Fruit fly (Drosophila melanogaster) whole organism, adult: ENCODE data around the gene Lkr.

Experiments used
- CG11617 ChIP-seq: fragments of 200-800 bp; sonication (Bioruptor generic); optimal IDR thresholded peaks from 2 replicates; lab custom pipeline; 2017; ENCODE audit warnings: mild to moderate bottlenecking, missing biosample characterization, missing genetic modification reagents, missing genetic modification characterization
- CG12768 ChIP-seq: fragments of 200-800 bp; sonication (Bioruptor generic); optimal IDR thresholded peaks from 2 replicates; lab custom pipeline; 2017; ENCODE audit warnings: missing biosample characterization, missing genetic modification characterization, mild to moderate bottlenecking, moderate library complexity, missing genetic modification reagents
- CG14711 ChIP-seq: fragments of 200-800 bp; sonication (Bioruptor generic); optimal IDR thresholded peaks from 2 replicates; lab custom pipeline; 2018; ENCODE audit warnings: missing biosample characterization, mild to moderate bottlenecking, missing genetic modification characterization, moderate library complexity
- CG1620 ChIP-seq: fragments of 200-800 bp; sonication (Bioruptor generic); optimal IDR thresholded peaks from 2 replicates; lab custom pipeline; 2016; ENCODE audit warnings: missing biosample characterization, missing genetic modification characterization
- CG33017 ChIP-seq: fragments of 200-800 bp; sonication (Bioruptor generic); optimal IDR thresholded peaks from 2 replicates; lab custom pipeline; 2018; ENCODE audit warnings: missing biosample characterization, mild to moderate bottlenecking, missing genetic modification characterization, moderate library complexity
- CG5204 ChIP-seq: fragments of 200-800 bp; sonication (Bioruptor generic); optimal IDR thresholded peaks from 2 replicates; lab custom pipeline; 2016; ENCODE audit warnings: missing biosample characterization, missing genetic modification characterization
- CG7045 ChIP-seq: fragments of 200-800 bp; sonication (Bioruptor generic); optimal IDR thresholded peaks from 2 replicates; lab custom pipeline; 2017; ENCODE audit warnings: missing biosample characterization, mild to moderate bottlenecking, missing genetic modification characterization
- CG7101 ChIP-seq: fragments of 200-800 bp; sonication (Bioruptor generic); optimal IDR thresholded peaks from 2 replicates; lab custom pipeline; 2018; ENCODE audit warnings: missing biosample characterization, mild to moderate bottlenecking, missing genetic modification characterization, moderate library complexity
- Clk ChIP-seq: fragments of 200-800 bp; sonication (Bioruptor generic); optimal IDR thresholded peaks from 2 replicates; lab custom pipeline; 2017; ENCODE audit warnings: missing biosample characterization, missing genetic modification characterization
- Crg-1 ChIP-seq: fragments of 200-800 bp; sonication (Bioruptor generic); optimal IDR thresholded peaks from 2 replicates; lab custom pipeline; 2016; ENCODE audit warnings: missing biosample characterization, missing genetic modification characterization
- Hr96 ChIP-seq: fragments of 200-800 bp; sonication (Bioruptor generic); optimal IDR thresholded peaks from 2 replicates; lab custom pipeline; 2016; ENCODE audit warnings: missing biosample characterization, missing genetic modification characterization
- Mnt ChIP-seq: fragments of 200-800 bp; sonication (Bioruptor generic); optimal IDR thresholded peaks from 2 replicates; lab custom pipeline; 2016; ENCODE audit warnings: missing biosample characterization, mild to moderate bottlenecking, missing genetic modification characterization
- bab1 ChIP-seq: fragments of 200-800 bp; sonication (Bioruptor generic); optimal IDR thresholded peaks from 3 replicates; lab custom pipeline; 2019; ENCODE audit warnings: missing biosample characterization, mild to moderate bottlenecking, missing genetic modification characterization, moderate library complexity
- cic ChIP-seq: fragments of 200-800 bp; sonication (Bioruptor generic); optimal IDR thresholded peaks from 2 replicates; lab custom pipeline; 2017; ENCODE audit warnings: missing biosample characterization, mild to moderate bottlenecking, missing genetic modification characterization, moderate library complexity
- cnc ChIP-seq, 2 experiments: fragments of >200 bp; optimal IDR thresholded peaks; 2 replicates each; lab custom pipeline; 2017
- kay ChIP-seq: fragments of 200-800 bp; sonication (Bioruptor generic); peaks from one replicate; lab custom pipeline; 2016; ENCODE audit warnings: missing biosample characterization, missing genetic modification characterization, borderline replicate concordance
- ovo ChIP-seq: fragments of 200-800 bp; sonication (Bioruptor generic); optimal IDR thresholded peaks from 2 replicates; lab custom pipeline; 2016; ENCODE audit warnings: missing biosample characterization, missing genetic modification characterization
- pad ChIP-seq: fragments of 200-800 bp; sonication (Bioruptor generic); optimal IDR thresholded peaks from 3 replicates; lab custom pipeline; 2017; ENCODE audit warnings: missing biosample characterization, missing genetic modification characterization, mild to moderate bottlenecking, moderate library complexity, missing genetic modification reagents
- tj ChIP-seq: fragments of 200-800 bp; sonication (Bioruptor generic); optimal IDR thresholded peaks from 3 replicates; lab custom pipeline; 2017; ENCODE audit warnings: missing biosample characterization, mild to moderate bottlenecking, missing genetic modification characterization, moderate library complexity
- toe ChIP-seq: fragments of 200-800 bp; sonication (Bioruptor generic); optimal IDR thresholded peaks from 2 replicates; lab custom pipeline; 2016; ENCODE audit warnings: missing biosample characterization, missing genetic modification characterization

The Lkr gene

dm6 chr3L:5529241-5529640 lies at the start of gene Lkr:
Gene Lkr, minus strand, starts transcription at chr3L:5529341.
- TF ChIP-seq toe (GFP tag; lab: Kevin White, UChicago) = no peak
- TF ChIP-seq cic (GFP tag; lab: Kevin White, UChicago) = no peak
- TF ChIP-seq Clk (GFP tag; lab: Kevin White, UChicago) = no peak
- no peak for TF ChIP-seq Hr96 (GFP tag; lab: Kevin White, UChicago)

dm6 chr3L:5578595-5578994 lies 49.5 kb upstream of the Lkr start:
- TF ChIP-seq CG14711 (tag; lab: Kevin White, UChicago) = no peak
- no peak for TF ChIP-seq ovo

dm6 chr3L:5577250-5578138 lies 48.4 kb upstream of the Lkr start, which contains the start of gene Msr-110:
Gene Msr-110, minus strand, starts transcription at chr3L:5577348.
- TF ChIP-seq bab1 (GFP tag; lab: Kevin White, UChicago) (peak; percentile 88), pad (GFP tag; lab: Kevin White, UChicago) (peak; percentile 67), CG33017 (peak; percentile 94), kay (GFP tag; lab: Kevin White, UChicago) (peak; percentile 55), CG14711 (tag; lab: Kevin White, UChicago) (peak; percentile 90), Hr96 (GFP tag; lab: Kevin White, UChicago) (peak; percentile 45), cic (GFP tag; lab: Kevin White, UChicago) (peak; percentile 62), toe (GFP tag; lab: Kevin White, UChicago) (peak; percentile 81), CG12768 (GFP tag; lab: Kevin White, UChicago) (peak; percentile 87), CG5204 (peak; percentile 31), Crg-1 (GFP tag; lab: Kevin White, UChicago) (peak; percentile 51), tj (peak; percentile 68), CG7101 (tag; lab: Kevin White, UChicago) (peak; percentile 94), CG7045 (GFP tag; lab: Kevin White, UChicago) (peak; percentile 89), Mnt (GFP tag; lab: Kevin White, UChicago) (peak; percentile 36), ovo (peak; percentile 52), CG1620 (peak; percentile 49), Clk (GFP tag; lab: Kevin White, UChicago) (peak; percentile 67), CG11617 (GFP tag; lab: Kevin White, UChicago) (peak; percentile 77), cnc (optimal IDR thresholded peaks at IDR 0.05; lab: Kevin White, UChicago) (no peak)

DNA sequence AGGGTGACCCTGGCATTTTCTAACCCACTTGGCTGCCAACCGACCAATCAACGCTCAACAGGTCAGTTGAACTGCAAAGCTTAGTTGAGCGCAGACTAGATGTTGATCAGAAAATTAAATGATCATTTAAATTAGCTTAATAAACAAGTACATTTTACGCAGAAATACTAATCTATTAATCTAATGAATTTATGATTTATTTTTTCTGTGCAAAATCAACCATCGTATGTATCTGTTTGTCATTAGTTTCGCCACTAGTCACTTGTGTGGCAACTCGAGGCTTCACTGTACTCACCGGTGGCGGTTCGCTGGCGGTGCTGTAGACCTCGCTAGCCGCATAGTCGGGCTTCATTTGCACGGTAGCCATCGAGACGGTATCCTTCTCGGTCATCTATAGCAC lies 47.4 kb upstream of the Lkr start:
- no peak for TF ChIP-seq Clk (GFP tag; lab: Kevin White, UChicago)
- TF ChIP-seq CG14711 (tag; lab: Kevin White, UChicago) = no peak
- TF ChIP-seq bab1 (GFP tag; lab: Kevin White, UChicago) = no peak
- TF ChIP-seq CG33017 = no peak
- no peak for TF ChIP-seq pad (GFP tag; lab: Kevin White, UChicago)
- TF ChIP-seq Hr96 (GFP tag; lab: Kevin White, UChicago) = no peak
- TF ChIP-seq Crg-1 (GFP tag; lab: Kevin White, UChicago) = no peak
- TF ChIP-seq Mnt (GFP tag; lab: Kevin White, UChicago) = no peak
- no peak for TF ChIP-seq CG7101 (tag; lab: Kevin White, UChicago)
- TF ChIP-seq CG7045 (GFP tag; lab: Kevin White, UChicago) = no peak
- TF ChIP-seq CG5204 = no peak
- TF ChIP-seq cic (GFP tag; lab: Kevin White, UChicago) = no peak
- no peak for TF ChIP-seq CG11617 (GFP tag; lab: Kevin White, UChicago)
- no peak for TF ChIP-seq tj
- TF ChIP-seq CG1620 = no peak
- no peak for TF ChIP-seq kay (GFP tag; lab: Kevin White, UChicago)

DNA sequence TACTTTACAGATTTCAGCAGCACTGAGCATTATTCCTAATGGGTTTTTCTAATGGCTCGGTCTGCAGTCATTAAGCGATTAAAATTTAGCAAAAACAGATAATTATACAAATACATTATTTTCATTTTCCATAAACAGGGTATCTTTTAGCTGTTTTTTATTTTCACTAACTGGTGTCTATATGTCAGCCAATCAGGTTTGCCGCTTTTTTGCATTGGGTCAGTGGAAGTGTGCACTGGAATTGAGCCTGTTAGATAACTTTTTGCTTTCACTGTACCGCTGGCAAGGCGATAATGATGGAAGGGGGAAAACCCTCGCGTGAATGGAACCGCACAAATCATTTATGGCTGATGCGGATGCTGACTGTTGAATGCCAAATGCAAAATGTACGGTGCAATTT lies 46.4 kb upstream of the Lkr start:
- no peak for TF ChIP-seq CG7045 (GFP tag; lab: Kevin White, UChicago)
- no peak for TF ChIP-seq Mnt (GFP tag; lab: Kevin White, UChicago)
- no peak for TF ChIP-seq toe (GFP tag; lab: Kevin White, UChicago)
- peak; percentile 81 for TF ChIP-seq kay (GFP tag; lab: Kevin White, UChicago)
- no peak for TF ChIP-seq cic (GFP tag; lab: Kevin White, UChicago)
- TF ChIP-seq CG14711 (tag; lab: Kevin White, UChicago) = no peak
- no peak for TF ChIP-seq CG33017
- TF ChIP-seq CG12768 (GFP tag; lab: Kevin White, UChicago) = no peak

- TF ChIP-seq CG33017 (no peak), CG7045 (GFP tag; lab: Kevin White, UChicago) (no peak), Mnt (GFP tag; lab: Kevin White, UChicago) (no peak), bab1 (GFP tag; lab: Kevin White, UChicago) (no peak), CG1620 (no peak), toe (GFP tag; lab: Kevin White, UChicago) (no peak), ovo (no peak), cnc (optimal IDR thresholded peaks at IDR 0.05; lab: Kevin White, UChicago) (no peak), CG12768 (GFP tag; lab: Kevin White, UChicago) (no peak), Hr96 (GFP tag; lab: Kevin White, UChicago) (no peak), cic (GFP tag; lab: Kevin White, UChicago) (no peak), CG5204 (no peak), Clk (GFP tag; lab: Kevin White, UChicago) (no peak), kay (GFP tag; lab: Kevin White, UChicago) (no peak), pad (GFP tag; lab: Kevin White, UChicago) (no peak), CG14711 (tag; lab: Kevin White, UChicago) (no peak), tj (no peak)
These were observed 41.9 kb upstream of the Lkr start for dm6 chr3L:5571051-5571450.
